Fruit fly (Drosophila melanogaster) whole organism, prepupa: ENCODE data around the gene CG7840.

Source experiments
- CG10631 ChIP-seq: fragments of 200-800 bp; sonication (Bioruptor generic); optimal IDR thresholded peaks from 2 replicates; lab custom pipeline; 2016; ENCODE audit warnings: missing biosample characterization, missing genetic modification characterization
- CG10669 ChIP-seq: fragments of 200-800 bp; sonication (Bioruptor generic); optimal IDR thresholded peaks from 3 replicates; lab custom pipeline; 2018; ENCODE audit warnings: missing biosample characterization, mild to moderate bottlenecking, missing genetic modification characterization, moderate library complexity
- CG11762 ChIP-seq: fragments of 200-800 bp; sonication (Bioruptor generic); optimal IDR thresholded peaks from 3 replicates; lab custom pipeline; 2016; ENCODE audit warnings: missing biosample characterization, missing genetic modification characterization; ENCODE audit not compliant: insufficient read depth
- CG11902 ChIP-seq: fragments of 200-800 bp; sonication (Bioruptor generic); optimal IDR thresholded peaks from 3 replicates; lab custom pipeline; 2016; ENCODE audit warnings: missing biosample characterization, missing genetic modification characterization
- CG15336 ChIP-seq: fragments of 200-800 bp; sonication (Bioruptor generic); IDR thresholded peaks from 2 replicates; pipeline ENCODE4 v1.3.6; 2022; ENCODE audit warnings: missing biosample characterization, missing genetic modification characterization
- CG1621 ChIP-seq: fragments of 200-800 bp; sonication (Bioruptor generic); optimal IDR thresholded peaks from 3 replicates; lab custom pipeline; 2018; ENCODE audit warnings: missing biosample characterization, mild to moderate bottlenecking, missing genetic modification characterization
- CG16779 ChIP-seq: fragments of 200-800 bp; sonication (Bioruptor generic); optimal IDR thresholded peaks from 3 replicates; lab custom pipeline; 2017; ENCODE audit warnings: missing biosample characterization, mild to moderate bottlenecking, missing genetic modification characterization
- CG31627 ChIP-seq: fragments of 200-800 bp; sonication (Bioruptor generic); optimal IDR thresholded peaks from 3 replicates; lab custom pipeline; 2016; ENCODE audit warnings: missing biosample characterization, missing genetic modification characterization
- CG32006 ChIP-seq: fragments of 200-800 bp; sonication (Bioruptor generic); optimal IDR thresholded peaks from 3 replicates; lab custom pipeline; 2017; ENCODE audit warnings: missing biosample characterization, mild to moderate bottlenecking, missing genetic modification characterization
- CG4318 ChIP-seq: fragments of 200-800 bp; sonication (Bioruptor generic); optimal IDR thresholded peaks from 3 replicates; lab custom pipeline; 2017; ENCODE audit warnings: missing biosample characterization, mild to moderate bottlenecking, missing genetic modification characterization
- CG6163 ChIP-seq: fragments of 200-800 bp; sonication (Bioruptor generic); IDR thresholded peaks from 3 replicates; pipeline ENCODE4 v1.3.6; 2022; ENCODE audit warnings: missing biosample characterization, missing genetic modification characterization
- CG6276 ChIP-seq: fragments of 200-800 bp; sonication (Bioruptor generic); optimal IDR thresholded peaks from 2 replicates; lab custom pipeline; 2017; ENCODE audit warnings: missing biosample characterization, mild to moderate bottlenecking, missing genetic modification characterization
- CG6792 ChIP-seq: fragments of 200-800 bp; sonication (Bioruptor generic); optimal IDR thresholded peaks from 3 replicates; lab custom pipeline; 2016; ENCODE audit warnings: missing biosample characterization, missing genetic modification characterization
- CG6808 ChIP-seq: fragments of 200-800 bp; sonication (Bioruptor generic); optimal IDR thresholded peaks from 3 replicates; lab custom pipeline; 2017; ENCODE audit warnings: missing biosample characterization, missing genetic modification characterization, mild to moderate bottlenecking, moderate library complexity, missing genetic modification reagents
- CG6854 ChIP-seq: fragments of 200-800 bp; sonication (Bioruptor generic); optimal IDR thresholded peaks from 2 replicates; lab custom pipeline; 2017; ENCODE audit warnings: missing biosample characterization, mild to moderate bottlenecking, missing genetic modification characterization
- CG8119 ChIP-seq: fragments of 200-800 bp; sonication (Bioruptor generic); IDR thresholded peaks from 3 replicates; pipeline ENCODE4 v1.3.6; 2022; ENCODE audit warnings: missing biosample characterization, missing genetic modification characterization
- CG8319 ChIP-seq: fragments of 200-800 bp; sonication (Bioruptor generic); optimal IDR thresholded peaks from 3 replicates; lab custom pipeline; 2016; ENCODE audit warnings: missing biosample characterization, missing genetic modification characterization
- CG9139 ChIP-seq: fragments of 200-800 bp; sonication (Bioruptor generic); optimal IDR thresholded peaks from 3 replicates; lab custom pipeline; 2017; ENCODE audit warnings: missing biosample characterization, mild to moderate bottlenecking, missing genetic modification characterization
- Eip75B ChIP-seq: fragments of 200-800 bp; sonication (Bioruptor generic); optimal IDR thresholded peaks from 3 replicates; lab custom pipeline; 2016; ENCODE audit warnings: missing biosample characterization, missing genetic modification characterization
- Eip78C ChIP-seq: fragments of 200-800 bp; sonication (Bioruptor generic); peaks from one replicate; lab custom pipeline; 2016; ENCODE audit warnings: missing biosample characterization, missing genetic modification characterization
- Eip93F ChIP-seq: fragments of 200-800 bp; sonication (Bioruptor generic); optimal IDR thresholded peaks from 2 replicates; lab custom pipeline; 2016; ENCODE audit warnings: missing biosample characterization, mild to moderate bottlenecking, missing genetic modification characterization
- Hr38 ChIP-seq: sonication (Bioruptor generic); optimal IDR thresholded peaks from 2 replicates; lab custom pipeline; 2016; ENCODE audit warnings: missing biosample characterization, missing genetic modification characterization
- Lpt ChIP-seq: fragments of 200-800 bp; sonication (Bioruptor generic); optimal IDR thresholded peaks from 3 replicates; lab custom pipeline; 2016; ENCODE audit warnings: missing biosample characterization, missing genetic modification characterization
- Met ChIP-seq: fragments of 200-800 bp; sonication (Bioruptor generic); optimal IDR thresholded peaks from 3 replicates; lab custom pipeline; 2016; ENCODE audit warnings: missing biosample characterization, missing genetic modification characterization
- Sox102F ChIP-seq: fragments of 200-800 bp; sonication (Bioruptor generic); optimal IDR thresholded peaks from 2 replicates; lab custom pipeline; 2016; ENCODE audit warnings: missing biosample characterization, mild to moderate bottlenecking, missing genetic modification characterization
- achi ChIP-seq: fragments of 200-800 bp; sonication (Bioruptor generic); optimal IDR thresholded peaks from 3 replicates; lab custom pipeline; 2016; ENCODE audit warnings: missing biosample characterization, missing genetic modification characterization
- acj6 ChIP-seq: fragments of 200-800 bp; sonication (Bioruptor generic); optimal IDR thresholded peaks from 3 replicates; lab custom pipeline; 2016; ENCODE audit warnings: missing biosample characterization, missing genetic modification characterization
- dac ChIP-seq: fragments of 200-800 bp; sonication (Bioruptor generic); optimal IDR thresholded peaks from 2 replicates; lab custom pipeline; 2017; ENCODE audit warnings: missing biosample characterization, mild to moderate bottlenecking, missing genetic modification characterization
- dsx ChIP-seq: fragments of 200-800 bp; optimal IDR thresholded peaks from 3 replicates; lab custom pipeline; 2019; ENCODE audit warnings: missing biosample characterization, mild to moderate bottlenecking, missing genetic modification characterization, moderate library complexity; ENCODE audit not compliant: poor library complexity, severe bottlenecking
- esn ChIP-seq: fragments of 200-800 bp; sonication (Bioruptor generic); optimal IDR thresholded peaks from 2 replicates; lab custom pipeline; 2016; ENCODE audit warnings: missing biosample characterization, mild to moderate bottlenecking, missing genetic modification characterization, moderate library complexity
- fd59A ChIP-seq: fragments of 200-800 bp; sonication (Bioruptor generic); optimal IDR thresholded peaks from 2 replicates; lab custom pipeline; 2017; ENCODE audit warnings: missing biosample characterization, mild to moderate bottlenecking, missing genetic modification characterization, missing genetic modification reagents
- fd85E ChIP-seq: fragments of 200-800 bp; sonication (Bioruptor generic); optimal IDR thresholded peaks from 3 replicates; lab custom pipeline; 2016; ENCODE audit warnings: missing biosample characterization, missing genetic modification characterization
- fkh ChIP-seq: fragments of 200-800 bp; sonication (Bioruptor generic); optimal IDR thresholded peaks from 3 replicates; lab custom pipeline; 2017; ENCODE audit warnings: missing biosample characterization, mild to moderate bottlenecking, missing genetic modification characterization, moderate library complexity
- lz ChIP-seq: fragments of 200-800 bp; sonication (Bioruptor generic); optimal IDR thresholded peaks from 3 replicates; lab custom pipeline; 2016; ENCODE audit warnings: missing biosample characterization, missing genetic modification characterization
- spab ChIP-seq: fragments of 200-800 bp; sonication (Bioruptor generic); optimal IDR thresholded peaks from 2 replicates; lab custom pipeline; 2017; ENCODE audit warnings: missing biosample characterization, mild to moderate bottlenecking, missing genetic modification characterization, missing genetic modification reagents
- ss ChIP-seq, 2 experiments: fragments of 200-800 bp; sonication (Bioruptor generic); optimal IDR thresholded peaks; 2 replicates in 1 of 2; 3 replicates in 1 of 2; lab custom pipeline; 2017 to 2018; ENCODE audit warnings: mild to moderate bottlenecking in 2 of 2, missing biosample characterization in 2 of 2, missing genetic modification characterization in 2 of 2, moderate library complexity in 1 of 2
- svp ChIP-seq: fragments of 200-800 bp; sonication (Bioruptor generic); peaks from one replicate; lab custom pipeline; 2016; ENCODE audit warnings: missing biosample characterization, missing genetic modification characterization
- topi ChIP-seq: fragments of 200-800 bp; sonication (Bioruptor generic); optimal IDR thresholded peaks from 3 replicates; lab custom pipeline; 2016; ENCODE audit warnings: missing biosample characterization, missing genetic modification characterization
- vri ChIP-seq: fragments of 200-800 bp; sonication (Bioruptor generic); optimal IDR thresholded peaks from 3 replicates; lab custom pipeline; 2016; ENCODE audit warnings: missing biosample characterization, mild to moderate bottlenecking, missing genetic modification characterization

The CG7840 gene

dm6 chr2L:8279400-8280065, 25.9 kb upstream of the CG7840 start (continued):
- peak; percentile 79 for TF ChIP-seq CG32006 (GFP tag; lab: Kevin White, UChicago)
- TF ChIP-seq Hr38 (GFP tag; lab: Kevin White, UChicago): no peak
- TF ChIP-seq CG11902: peak; percentile 78
- peak; percentile 88 for TF ChIP-seq CG6808 (GFP tag; lab: Kevin White, UChicago)
- TF ChIP-seq CG6163 (GFP tag; lab: Robert Waterston, UW): peak; percentile 93
- TF ChIP-seq Eip78C (GFP tag; lab: Kevin White, UChicago): peak; percentile 97
- TF ChIP-seq CG8119: peak; percentile 83
- TF ChIP-seq fd85E: peak; percentile 54
- TF ChIP-seq CG9139 (GFP tag; lab: Kevin White, UChicago): peak; percentile 85
- peak; percentile 71 for TF ChIP-seq CG6276 (GFP tag; lab: Kevin White, UChicago)
- peak; percentile 40 for TF ChIP-seq dac
- TF ChIP-seq Eip93F (GFP tag; lab: Kevin White, UChicago): peak; percentile 95
- TF ChIP-seq CG31627 (GFP tag; lab: Kevin White, UChicago): peak; percentile 95
- TF ChIP-seq CG4318: peak; percentile 54
- peak; percentile 97 for TF ChIP-seq vri
- TF ChIP-seq achi (GFP tag; lab: Kevin White, UChicago): peak; percentile 90
- TF ChIP-seq svp: peak; percentile 98
- TF ChIP-seq CG10669: peak; percentile 95
- TF ChIP-seq Eip75B (GFP tag; lab: Kevin White, UChicago): peak; percentile 93
- peak; percentile 74 for TF ChIP-seq CG16779 (tag; lab: Kevin White, UChicago)
- peak; percentile 89 for TF ChIP-seq spab (GFP tag; lab: Kevin White, UChicago)
- TF ChIP-seq Sox102F: peak; percentile 96
- TF ChIP-seq CG6854: peak; percentile 92
- TF ChIP-seq CG10631: peak; percentile 94

- TF ChIP-seq fkh (GFP tag; lab: Kevin White, UChicago) (peak; percentile 51), CG8319 (peak; percentile 13), dsx (peak; percentile 39), CG6163 (GFP tag; lab: Robert Waterston, UW) (no peak)
These were observed 25.2 kb upstream of the CG7840 start for dm6 chr2L:8280225-8280624.

dm6 chr2L:8281872-8282271, 23.5 kb upstream of the CG7840 start:
- no peak for TF ChIP-seq CG1621 (tag; lab: Kevin White, UChicago)
- TF ChIP-seq Met (GFP tag; lab: Kevin White, UChicago): no peak
- TF ChIP-seq vri: no peak
- no peak for TF ChIP-seq CG6792 (GFP tag; lab: Kevin White, UChicago)
- no peak for TF ChIP-seq Lpt (GFP tag; lab: Kevin White, UChicago)
- no peak for TF ChIP-seq acj6
- no peak for TF ChIP-seq lz
- no peak for TF ChIP-seq esn (GFP tag; lab: Kevin White, UChicago)
- TF ChIP-seq ss (GFP tag; optimal IDR thresholded peaks at IDR 0.05; lab: Kevin White, UChicago): no peak
- TF ChIP-seq CG11762: no peak
- no peak for TF ChIP-seq topi (GFP tag; lab: Kevin White, UChicago)
- TF ChIP-seq fd59A: no peak
- no peak for TF ChIP-seq Sox102F
- TF ChIP-seq CG32006 (GFP tag; lab: Kevin White, UChicago): no peak
- no peak for TF ChIP-seq CG15336 (GFP tag; lab: Robert Waterston, UW)
